Fruit fly (Drosophila melanogaster): ENCODE results near the gene CG7289.

The CG7289 gene

dm6 chr2L:1981726-1982367 is at the start of gene CG7289:
CG7289 (plus strand) TSS chr2L:1982217.
- no peak for TF ChIP-seq noc (tag; optimal IDR thresholded peaks at IDR 0.05)

DNA sequence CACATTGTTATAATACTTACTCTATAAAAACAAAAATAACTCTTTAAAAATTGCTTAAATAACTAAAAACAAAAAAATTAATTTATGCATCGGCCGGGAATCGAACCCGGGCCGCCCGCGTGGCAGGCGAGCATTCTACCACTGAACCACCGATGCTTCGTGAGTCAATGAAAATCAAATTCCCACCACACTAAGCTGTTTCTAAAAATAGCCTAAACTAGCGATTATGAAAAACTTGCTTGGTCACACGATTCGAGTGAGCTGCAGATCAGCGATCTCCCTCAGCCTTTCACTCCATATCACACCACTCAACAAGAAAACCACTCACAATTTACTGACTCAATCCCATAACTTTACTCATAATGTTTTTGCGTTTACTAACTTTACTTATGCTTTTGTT is 44.0 kb upstream of the CG7289 start:
- no peak for TF ChIP-seq noc (tag; optimal IDR thresholded peaks at IDR 0.05)

- TF ChIP-seq noc (tag; optimal IDR thresholded peaks at IDR 0.05): no peak
Observed at dm6 chr2L:1944473-1945110, 37.4 kb upstream of the CG7289 start.

dm6 chr2L:1945609-1946008 is 36.4 kb upstream of the CG7289 start, which contains the start of gene CG15357:
CG15357 (minus strand) TSS chr2L:1945709.
- TF ChIP-seq noc (tag; optimal IDR thresholded peaks at IDR 0.05): no peak

DNA sequence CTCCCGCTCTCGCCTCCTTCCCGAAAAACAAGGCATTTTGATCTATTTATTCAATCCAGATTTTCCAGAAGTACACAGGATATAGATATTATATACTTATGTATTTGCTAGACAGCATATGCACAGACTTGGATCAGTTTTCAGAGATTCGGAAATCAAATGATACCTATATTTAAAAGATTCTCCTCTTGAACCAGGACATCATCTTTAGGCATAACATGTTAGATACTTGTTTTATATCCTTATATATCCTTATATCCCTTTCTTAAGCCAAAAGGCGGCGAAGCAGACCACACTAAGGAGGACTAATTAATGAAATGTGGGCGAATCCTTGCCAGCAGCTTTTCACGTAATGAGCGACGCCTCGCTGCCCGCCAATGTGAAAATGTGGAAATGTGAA is 35.4 kb upstream of the CG7289 start, which contains the start of gene CG33673:
Gene CG33673 (minus strand): TSS at position 101 of the 400 bp plus-strand sequence.
- TF ChIP-seq noc (tag; optimal IDR thresholded peaks at IDR 0.05): no peak

DNA sequence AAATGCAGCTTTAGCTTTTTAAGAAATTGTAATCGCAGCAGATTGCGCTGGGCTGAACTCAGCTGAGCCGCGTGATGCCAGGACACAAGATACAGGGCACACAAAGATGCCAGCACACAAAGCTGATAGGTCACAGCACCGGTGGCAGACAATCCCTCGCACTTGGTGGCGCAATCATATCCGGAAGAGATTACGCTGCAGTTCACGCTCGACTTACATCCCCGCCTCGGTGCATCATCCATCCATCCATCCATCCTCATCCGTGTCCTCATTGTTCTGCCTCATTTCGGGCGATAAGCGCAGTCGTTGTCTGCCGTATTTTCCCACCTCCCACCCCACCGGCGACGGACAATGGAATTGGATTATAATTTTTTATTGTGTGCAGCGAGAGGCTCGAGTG is 34.1 kb upstream of the CG7289 start:
- TF ChIP-seq noc (tag; optimal IDR thresholded peaks at IDR 0.05): no peak

DNA sequence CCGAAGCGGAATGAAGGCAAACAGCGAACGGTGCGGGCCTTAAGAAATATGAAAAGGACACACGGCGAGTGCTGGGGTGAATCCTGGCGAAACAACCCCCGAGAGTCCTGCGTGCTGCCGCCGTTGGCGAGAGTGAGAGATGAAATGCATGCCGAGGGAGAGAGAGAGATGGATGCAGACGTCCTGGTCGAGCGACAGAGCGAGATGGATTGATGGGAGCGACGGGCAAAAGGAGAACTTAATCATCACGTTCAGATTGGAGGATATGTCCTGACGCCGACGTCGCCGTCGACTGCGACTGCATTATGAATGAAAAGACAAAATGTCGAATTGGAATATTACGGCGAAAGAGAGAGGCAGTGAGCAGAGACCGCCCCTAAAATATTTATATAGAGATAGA is 27.5 kb upstream of the CG7289 start:
- no peak for TF ChIP-seq noc (tag; optimal IDR thresholded peaks at IDR 0.05)

- no peak for TF ChIP-seq noc (tag; optimal IDR thresholded peaks at IDR 0.05)
Observed at dm6 chr2L:1959420-1959819, 22.6 kb upstream of the CG7289 start.

DNA sequence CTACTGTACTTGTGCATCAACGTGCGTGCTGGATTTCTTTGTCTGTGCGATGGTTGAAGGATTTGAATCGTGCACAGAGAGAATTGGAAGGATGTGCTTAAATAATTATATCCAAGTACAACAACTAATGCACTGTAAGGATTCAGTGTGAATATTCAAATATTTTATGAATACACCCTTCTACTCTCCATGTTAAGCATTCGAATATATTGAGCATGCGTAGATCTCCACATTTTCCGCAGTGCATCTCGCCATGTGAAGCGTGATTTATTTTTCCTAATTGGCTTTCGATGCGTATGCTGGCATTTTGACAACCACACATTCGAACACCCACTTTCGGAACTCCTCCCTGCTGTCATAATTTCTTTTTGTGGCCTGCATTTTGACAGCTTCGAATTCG is 22.0 kb upstream of the CG7289 start:
- TF ChIP-seq noc (tag; optimal IDR thresholded peaks at IDR 0.05): no peak

DNA sequence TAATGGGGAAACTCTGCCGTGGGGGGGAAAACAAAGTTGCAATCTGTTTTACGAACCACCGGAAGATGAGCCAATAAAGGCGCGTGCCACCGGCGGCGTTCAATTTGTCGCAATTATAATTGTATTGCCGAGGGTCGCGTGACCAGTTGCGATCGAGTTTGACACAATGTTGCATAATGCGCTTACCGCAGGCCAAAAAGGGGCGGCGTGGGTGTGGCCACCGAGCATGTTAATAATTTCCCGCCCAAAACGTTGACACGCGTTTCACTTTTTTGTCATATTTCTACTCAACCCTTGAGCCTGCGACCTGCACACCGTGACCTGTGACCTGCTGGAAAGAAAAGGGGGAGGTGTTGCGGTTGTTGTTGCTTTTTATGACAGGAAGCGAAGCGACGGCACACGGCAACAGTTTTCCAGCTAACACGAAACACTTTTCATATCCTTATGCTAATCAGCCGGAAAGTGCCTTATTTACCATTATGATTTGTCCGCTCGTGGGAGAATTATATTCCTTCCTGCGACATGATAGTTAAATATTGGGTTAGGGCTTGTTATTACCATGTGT is 20.0 kb upstream of the CG7289 start:
- no peak for TF ChIP-seq noc (tag; optimal IDR thresholded peaks at IDR 0.05)

- TF ChIP-seq noc (tag; optimal IDR thresholded peaks at IDR 0.05): no peak
Observed at dm6 chr2L:1967301-1967700, 14.7 kb upstream of the CG7289 start.

DNA sequence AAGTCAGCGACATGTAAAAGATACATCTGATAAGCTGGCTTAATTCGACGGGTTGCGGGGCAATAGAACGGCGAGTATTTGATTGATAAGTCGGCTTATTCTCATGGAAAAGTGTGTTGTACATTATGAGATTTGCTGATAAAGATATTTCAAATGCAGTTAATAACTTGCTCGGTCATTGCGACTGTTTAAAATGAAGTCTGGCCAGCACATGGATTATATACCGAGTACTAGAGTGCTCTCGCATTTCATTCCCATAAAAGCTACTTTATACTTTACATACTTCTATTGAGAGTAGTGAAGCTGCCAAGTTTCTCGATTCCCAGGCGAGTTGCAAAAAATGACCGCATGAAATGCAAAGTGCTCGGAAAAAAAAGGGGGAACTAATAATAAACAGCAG is 14.2 kb upstream of the CG7289 start:
- TF ChIP-seq noc (tag; optimal IDR thresholded peaks at IDR 0.05): no peak

- TF ChIP-seq noc (tag; optimal IDR thresholded peaks at IDR 0.05): no peak
Observed at dm6 chr2L:1970312-1970929, 11.6 kb upstream of the CG7289 start, which contains the start of gene erm. erm (minus strand) TSS chr2L:1970362.

- TF ChIP-seq noc (tag; optimal IDR thresholded peaks at IDR 0.05): no peak
Observed at dm6 chr2L:1972450-1973119, 9.4 kb upstream of the CG7289 start.

dm6 chr2L:1973957-1974356 is 8.1 kb upstream of the CG7289 start, which contains the start of gene Der-1:
Der-1 (plus strand) TSS chr2L:1973957.
- TF ChIP-seq noc (tag; optimal IDR thresholded peaks at IDR 0.05): no peak

- no peak for TF ChIP-seq noc (tag; optimal IDR thresholded peaks at IDR 0.05)
Observed at dm6 chr2L:1975473-1975872, 6.5 kb upstream of the CG7289 start.
